Fruit fly (Drosophila melanogaster) whole organism, adult: ENCODE data around the gene CG9514.

Experiments used
- CG33017 ChIP-seq: fragments of 200-800 bp; sonication (Bioruptor generic); optimal IDR thresholded peaks from 2 replicates; lab custom pipeline; 2018; ENCODE audit warnings: missing biosample characterization, mild to moderate bottlenecking, missing genetic modification characterization, moderate library complexity
- cic ChIP-seq: fragments of 200-800 bp; sonication (Bioruptor generic); optimal IDR thresholded peaks from 2 replicates; lab custom pipeline; 2017; ENCODE audit warnings: missing biosample characterization, mild to moderate bottlenecking, missing genetic modification characterization, moderate library complexity
- kay ChIP-seq: fragments of 200-800 bp; sonication (Bioruptor generic); peaks from one replicate; lab custom pipeline; 2016; ENCODE audit warnings: missing biosample characterization, missing genetic modification characterization, borderline replicate concordance
- ovo ChIP-seq: fragments of 200-800 bp; sonication (Bioruptor generic); optimal IDR thresholded peaks from 2 replicates; lab custom pipeline; 2016; ENCODE audit warnings: missing biosample characterization, missing genetic modification characterization
- pad ChIP-seq: fragments of 200-800 bp; sonication (Bioruptor generic); optimal IDR thresholded peaks from 3 replicates; lab custom pipeline; 2017; ENCODE audit warnings: missing biosample characterization, missing genetic modification characterization, mild to moderate bottlenecking, moderate library complexity, missing genetic modification reagents
- toe ChIP-seq: fragments of 200-800 bp; sonication (Bioruptor generic); optimal IDR thresholded peaks from 2 replicates; lab custom pipeline; 2016; ENCODE audit warnings: missing biosample characterization, missing genetic modification characterization

DNA sequence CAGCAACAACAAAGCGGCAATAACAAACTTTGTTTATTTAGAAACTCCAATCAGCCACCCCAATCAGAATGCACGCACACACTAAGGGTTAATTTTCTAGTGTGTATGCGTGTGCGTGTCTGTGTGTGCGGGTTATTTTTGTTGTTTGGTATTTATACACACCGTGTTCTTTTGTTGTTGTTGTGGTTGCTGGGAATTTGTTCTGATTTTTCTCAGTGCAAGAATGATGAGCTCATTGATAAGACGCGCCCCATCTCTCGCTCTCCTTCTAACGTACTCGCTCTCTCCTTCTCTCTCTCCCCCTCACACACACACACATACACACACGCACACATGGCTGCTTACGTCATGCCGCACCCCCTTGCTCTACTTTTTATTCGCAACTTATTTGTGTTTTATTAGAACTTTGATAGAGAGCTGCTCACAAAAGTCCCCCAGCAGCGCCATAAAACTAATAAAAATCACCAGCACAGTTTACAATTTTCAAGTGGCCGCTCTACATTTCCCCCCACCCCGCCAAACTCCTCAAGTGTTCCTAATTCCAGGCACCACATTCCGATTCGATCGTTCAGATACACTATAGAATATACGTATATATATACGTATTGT lies 56.8 kb downstream of the CG9514 start:
- TF ChIP-seq pad (peak; percentile 40), CG33017 (tag; lab: Kevin White, UChicago) (no peak), cic (GFP tag; lab: Kevin White, UChicago) (peak; percentile 74), ovo (GFP tag; lab: Kevin White, UChicago) (no peak), toe (GFP tag; lab: Kevin White, UChicago) (no peak), kay (no peak)
